Fruit fly (Drosophila melanogaster) whole organism, pupa: ENCODE measurements around the gene CG9570.
"Not testable (repeated sequence)": the region's sequence is repeated elsewhere in the genome, so short reads cannot be mapped to it uniquely, and the experiment has no call there.

Source experiments
- CG12605 ChIP-seq: fragments of 200-800 bp; sonication (Bioruptor generic); IDR thresholded peaks from 2 replicates; pipeline ENCODE4 v1.3.6; 2022; ENCODE audit warnings: missing biosample characterization, missing genetic modification characterization
- CG15710 ChIP-seq: fragments of 200-800 bp; sonication (Bioruptor generic); optimal IDR thresholded peaks from 2 replicates; lab custom pipeline; 2018; ENCODE audit warnings: missing biosample characterization, mild to moderate bottlenecking, missing genetic modification characterization, moderate library complexity
- CG8301 ChIP-seq: fragments of 200-800 bp; sonication (Bioruptor generic); optimal IDR thresholded peaks from 2 replicates; lab custom pipeline; 2018; ENCODE audit warnings: missing biosample characterization, mild to moderate bottlenecking, missing genetic modification characterization
- EcR ChIP-seq: fragments of 200-800 bp; sonication (Bioruptor generic); optimal IDR thresholded peaks from 3 replicates; lab custom pipeline; 2019; ENCODE audit warnings: missing biosample characterization, missing genetic modification characterization, mild to moderate bottlenecking, moderate library complexity, missing genetic modification reagents
- Pif1A ChIP-seq: fragments of 200-800 bp; sonication (Bioruptor generic); optimal IDR thresholded peaks from 3 replicates; lab custom pipeline; 2016; ENCODE audit warnings: missing biosample characterization, missing genetic modification characterization

The CG9570 gene

dm6 chrX:20094098-20094497 lies 43.0 kb downstream of the CG9570 start, which contains the start of gene Or19b:
Or19b (plus strand) TSS chrX:20094398.
- not testable (repeated sequence) for TF ChIP-seq EcR, CG8301, Pif1A

- TF ChIP-seq CG12605 (GFP tag; lab: Robert Waterston, UW); CG15710; CG8301: not testable (repeated sequence)
Measured at dm6 chrX:20096374-20096773, 45.3 kb downstream of the CG9570 start, which contains the start of gene CG42581. CG42581 (minus strand) TSS chrX:20096474.
